Fruit fly (Drosophila melanogaster): ENCODE measurements around the gene grk.

DNA sequence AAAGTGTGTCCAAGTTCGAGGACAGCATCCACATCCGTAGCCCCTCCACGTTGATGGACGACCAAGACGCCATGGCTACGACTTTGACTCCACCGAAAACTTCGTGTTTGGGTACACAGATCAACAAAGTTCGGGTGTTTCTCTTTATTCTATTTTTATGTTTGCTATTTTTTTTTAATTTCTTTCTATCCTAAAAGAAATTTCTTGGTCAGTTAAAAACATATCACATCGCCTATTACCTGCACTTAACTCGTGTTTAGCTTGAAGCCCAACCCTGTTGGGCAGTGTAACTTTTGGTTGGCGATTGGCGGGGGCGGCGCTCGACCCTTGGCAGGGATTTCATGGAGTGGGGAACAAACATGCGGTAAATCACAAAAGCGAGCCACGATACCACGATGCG lies 40.0 kb upstream of the grk start:
- no peak for TF ChIP-seq EcR (GFP tag; optimal IDR thresholded peaks at IDR 0.05)
- no peak for TF ChIP-seq psq (optimal IDR thresholded peaks at IDR 0.05)
- no peak for TF ChIP-seq pan (optimal IDR thresholded peaks at IDR 0.05)
- no peak for TF ChIP-seq CG8478 (optimal IDR thresholded peaks at IDR 0.05)
- no peak for TF ChIP-seq usp (GFP tag; optimal IDR thresholded peaks at IDR 0.05)
- TF ChIP-seq Dll (optimal IDR thresholded peaks at IDR 0.05): no peak
